Fruit fly (Drosophila melanogaster) whole organism: Measurements from ENCODE around the gene spir.

Experiments
- pan ChIP-seq: fragments of >200 bp; optimal IDR thresholded peaks from 2 replicates; lab custom pipeline; 2017
- psq ChIP-seq: fragments of >200 bp; optimal IDR thresholded peaks from 2 replicates; lab custom pipeline; 2017
- usp ChIP-seq: fragments of >200 bp; optimal IDR thresholded peaks from 2 replicates; lab custom pipeline; 2017; ENCODE audit warnings: missing biosample characterization, missing genetic modification characterization, mixed read lengths

DNA sequence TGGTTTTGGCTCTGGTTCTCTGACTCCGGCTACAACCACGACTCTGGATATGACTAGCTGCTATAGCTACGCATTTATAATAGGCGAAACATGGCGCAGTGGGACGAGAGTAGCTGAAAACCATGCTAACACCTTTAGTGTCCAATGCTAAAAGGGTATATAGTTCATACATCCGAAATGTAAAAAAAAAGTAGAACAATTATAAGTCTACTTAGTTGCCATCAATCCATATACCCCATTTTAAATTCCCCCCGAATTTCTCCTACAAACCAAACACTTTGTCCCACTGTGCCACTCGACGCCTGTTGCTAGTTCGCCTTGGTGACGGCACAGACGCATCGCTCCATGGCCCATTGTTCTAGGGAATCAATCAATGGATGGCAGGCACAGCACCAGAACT is 15.3 kb downstream of the spir start:
- no peak for TF ChIP-seq pan (lab: Kevin White, UChicago)
- TF ChIP-seq usp (GFP tag; lab: Kevin White, UChicago) = no peak
- no peak for TF ChIP-seq psq (lab: Kevin White, UChicago)
